Worm (Caenorhabditis elegans): ENCODE data around the gene pals-18.

The pals-18 gene

DNA sequence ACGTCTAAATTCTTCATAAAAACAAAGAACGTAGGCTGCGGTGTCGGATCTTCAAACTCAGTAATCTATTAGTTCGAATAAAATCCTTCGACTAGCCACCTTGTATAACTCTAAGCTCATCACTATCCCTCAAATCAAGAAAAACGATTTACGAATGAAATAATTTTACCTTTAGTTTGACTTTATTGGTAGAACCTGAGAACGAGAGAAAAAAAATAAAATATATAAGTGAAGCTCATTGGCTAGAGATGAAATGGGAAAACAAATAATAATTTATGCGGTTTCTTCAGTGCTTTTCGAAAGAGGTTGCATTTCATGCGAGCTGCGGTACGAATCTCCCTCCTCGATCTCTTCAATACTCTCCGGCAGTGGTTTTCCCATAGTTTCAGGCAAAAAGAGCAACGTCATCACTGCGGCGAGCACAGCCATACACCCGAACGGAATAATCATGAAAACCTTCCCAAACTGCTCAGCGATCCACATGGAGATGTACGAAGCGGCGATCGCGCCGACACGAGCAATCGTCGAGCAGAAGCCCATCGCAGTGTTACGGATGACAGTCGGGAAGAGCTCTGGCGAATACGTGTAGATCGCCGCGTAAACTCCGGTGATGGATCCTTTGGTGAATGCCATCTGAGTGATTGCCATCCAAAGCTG, 16.6 kb downstream of the pals-18 start (continued):
- TF ChIP-seq fos-1 (tag; optimal IDR thresholded peaks at IDR 0.05): peak; percentile 61

DNA sequence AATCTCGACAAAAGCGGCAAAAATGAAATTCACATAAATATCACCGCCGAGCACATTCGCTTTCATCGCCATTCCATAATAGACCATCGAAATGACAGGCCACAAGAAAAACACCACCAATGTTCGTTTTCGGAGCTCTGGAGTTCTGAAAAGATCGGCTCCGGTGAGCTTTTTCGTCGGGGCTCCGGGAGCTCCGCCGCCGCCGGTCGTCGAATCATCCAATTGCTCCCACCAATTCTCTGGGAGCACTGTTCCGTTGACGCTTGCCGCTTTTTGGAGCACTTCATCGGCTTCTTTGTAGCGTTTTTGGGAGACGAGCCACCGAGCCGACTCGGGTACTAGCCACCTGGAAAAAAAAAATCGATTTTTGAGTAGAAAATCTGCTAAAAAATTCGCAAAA, 18.2 kb downstream of the pals-18 start:
- TF ChIP-seq unc-39 (tag; optimal IDR thresholded peaks at IDR 0.05): no peak
- TF ChIP-seq dmd-4 (tag; optimal IDR thresholded peaks at IDR 0.05): no peak
- no peak for TF ChIP-seq ama-1 (optimal IDR thresholded peaks at IDR 0.05)
- TF ChIP-seq ztf-1 (GFP tag; conservative IDR thresholded peaks at IDR 0.05): no peak
- TF ChIP-seq nhr-237 (tag; optimal IDR thresholded peaks at IDR 0.05): no peak

DNA sequence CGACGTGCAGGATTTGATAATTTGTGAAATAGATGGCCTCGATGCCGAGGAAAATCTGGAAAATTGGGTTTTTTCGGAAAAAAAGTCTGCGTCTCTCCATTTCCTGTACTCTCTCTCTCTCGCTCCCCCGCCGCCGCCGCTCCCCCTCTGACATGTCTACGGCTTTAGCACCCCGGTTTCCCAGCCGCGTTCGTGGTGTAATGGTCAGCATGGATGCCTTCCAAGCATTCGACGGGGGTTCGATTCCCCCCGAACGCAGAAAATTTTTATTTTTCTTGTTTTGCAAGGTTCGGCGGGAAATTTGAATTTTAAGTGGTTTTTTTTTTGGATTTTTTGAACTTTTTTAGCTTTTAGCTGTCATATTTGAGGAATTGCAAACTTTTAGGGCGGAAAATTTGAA, 21.1 kb downstream of the pals-18 start:
- TF ChIP-seq ztf-1 (GFP tag; conservative IDR thresholded peaks at IDR 0.05) (no peak), ceh-16 (tag; optimal IDR thresholded peaks at IDR 0.05) (no peak), nhr-11 (tag; optimal IDR thresholded peaks at IDR 0.05) (no peak), gmeb-1 (tag; optimal IDR thresholded peaks at IDR 0.05) (peak; percentile 52), nhr-25 (tag; optimal IDR thresholded peaks at IDR 0.05) (peak; percentile 46), nhr-21 (tag; optimal IDR thresholded peaks at IDR 0.05) (peak; percentile 14), unc-55 (GFP tag; optimal IDR thresholded peaks at IDR 0.05) (peak; percentile 77), nhr-129 (tag; optimal IDR thresholded peaks at IDR 0.05) (peak; percentile 32), lin-13 (GFP tag; optimal IDR thresholded peaks at IDR 0.05) (peak; percentile 88), fos-1 (tag; optimal IDR thresholded peaks at IDR 0.05) (peak; percentile 34), egl-27 (tag; optimal IDR thresholded peaks at IDR 0.05) (no peak), crh-2 (tag; optimal IDR thresholded peaks at IDR 0.05) (peak; percentile 8), peb-1 (tag; optimal IDR thresholded peaks at IDR 0.05) (no peak), lin-11 (tag; optimal IDR thresholded peaks at IDR 0.05) (peak; percentile 50), lin-39 (tag; optimal IDR thresholded peaks at IDR 0.05) (no peak), mab-5 (tag; optimal IDR thresholded peaks at IDR 0.05) (peak; percentile 35), Y55F3AM.14 (GFP tag; optimal IDR thresholded peaks at IDR 0.05) (peak; percentile 42), F13H6.1 (tag; optimal IDR thresholded peaks at IDR 0.05) (peak; percentile 49), lsy-2 (tag; optimal IDR thresholded peaks at IDR 0.05) (peak; percentile 67 to 75), C34F6.9 (tag; optimal IDR thresholded peaks at IDR 0.05) (peak; percentile 45), ztf-4 (tag; optimal IDR thresholded peaks at IDR 0.05) (no peak), sma-3 (GFP tag; optimal IDR thresholded peaks at IDR 0.05) (peak; percentile 53)

ce11 chrIII:1427126-1427525, 23.9 kb downstream of the pals-18 start, which contains the start of gene lelo-2:
Gene lelo-2 (minus strand): TSS chrIII:1427226.
- no peak for TF ChIP-seq mbf-1 (tag; optimal IDR thresholded peaks at IDR 0.05)
- no peak for TF ChIP-seq nhr-77 (tag; optimal IDR thresholded peaks at IDR 0.05)
- no peak for TF ChIP-seq ztf-4 (tag; optimal IDR thresholded peaks at IDR 0.05)
- no peak for TF ChIP-seq unc-39 (tag; optimal IDR thresholded peaks at IDR 0.05)
- no peak for TF ChIP-seq R02D3.7 (tag; optimal IDR thresholded peaks at IDR 0.05)
- no peak for TF ChIP-seq nhr-23 (tag; optimal IDR thresholded peaks at IDR 0.05)
- TF ChIP-seq gmeb-1 (tag; optimal IDR thresholded peaks at IDR 0.05): no peak
- TF ChIP-seq mab-5 (tag; optimal IDR thresholded peaks at IDR 0.05): no peak
- TF ChIP-seq skn-1 (tag; optimal IDR thresholded peaks at IDR 0.05): no peak
- TF ChIP-seq nhr-11 (tag; optimal IDR thresholded peaks at IDR 0.05): no peak
- no peak for TF ChIP-seq aly-2 (tag; optimal IDR thresholded peaks at IDR 0.05)

ce11 chrIII:1428448-1428847, 25.2 kb downstream of the pals-18 start:
- TF ChIP-seq blmp-1 (tag; optimal IDR thresholded peaks at IDR 0.05; ENCODE audit: insufficient read depth) (no peak), ztf-11 (tag; optimal IDR thresholded peaks at IDR 0.05) (no peak), lin-11 (tag; optimal IDR thresholded peaks at IDR 0.05) (no peak), lin-39 (tag; optimal IDR thresholded peaks at IDR 0.05) (no peak), aly-2 (tag; optimal IDR thresholded peaks at IDR 0.05) (no peak), nhr-21 (tag; optimal IDR thresholded peaks at IDR 0.05) (no peak), mab-5 (tag; optimal IDR thresholded peaks at IDR 0.05) (no peak), skn-1 (tag; optimal IDR thresholded peaks at IDR 0.05) (no peak)

Measured in whole organism, L2 larva.